Fruit fly (Drosophila melanogaster): ENCODE measurements around the gene CG42354.

Gene CG42354

dm6 chrX:16104738-16105426, at the start of gene CG42354, which contains the start of gene CG42353 (continued):
- peak; percentile 20 to 69 for TF ChIP-seq crp (GFP tag; optimal IDR thresholded peaks at IDR 0.05)
- peak; percentile 54 to 77 for TF ChIP-seq Pdp1 (GFP tag; optimal IDR thresholded peaks at IDR 0.05)
- peak; percentile 93 for TF ChIP-seq sob (GFP tag; IDR thresholded peaks at IDR 0.05)
- TF ChIP-seq Rx (GFP tag; IDR thresholded peaks at IDR 0.05) = peak; percentile 88
- TF ChIP-seq vnd (GFP tag; IDR thresholded peaks at IDR 0.05; ENCODE audit: partially characterized antibody) = 0 out of 3 replicates have a peak, but pooled peaks have one; percentile 42
- peak; percentile 86 for TF ChIP-seq Nf-YB (GFP tag; optimal IDR thresholded peaks at IDR 0.05)
- peak; percentile 90 for TF ChIP-seq Oaz (GFP tag; IDR thresholded peaks at IDR 0.05)
- TF ChIP-seq pita (GFP tag; optimal IDR thresholded peaks at IDR 0.05) = no peak
- TF ChIP-seq Hmx (GFP tag; optimal IDR thresholded peaks at IDR 0.05) = peak; percentile 65
- TF ChIP-seq CG17912 (GFP tag; optimal IDR thresholded peaks at IDR 0.05) = peak; percentile 81
- TF ChIP-seq CG11085 (GFP tag; IDR thresholded peaks at IDR 0.05) = peak; percentile 90
- peak; percentile 97 for TF ChIP-seq CG10147 (GFP tag; optimal IDR thresholded peaks at IDR 0.05)
- peak; percentile 88 for TF ChIP-seq CG11247 (GFP tag; IDR thresholded peaks at IDR 0.05)
- TF ChIP-seq CG34422 (GFP tag; IDR thresholded peaks at IDR 0.05) = peak; percentile 96
- peak; percentile 86 for TF ChIP-seq CG1792 (GFP tag; optimal IDR thresholded peaks at IDR 0.05)
- peak; percentile 93 for TF ChIP-seq CG4328 (GFP tag; optimal IDR thresholded peaks at IDR 0.05)
- peak; percentile 51 for TF ChIP-seq Side (GFP tag; optimal IDR thresholded peaks at IDR 0.05)
- TF ChIP-seq tll (GFP tag; optimal IDR thresholded peaks at IDR 0.05) = peak in 1 of 2 experiments; percentile 68
- TF ChIP-seq slou (GFP tag; optimal IDR thresholded peaks at IDR 0.05) = peak; percentile 90
- peak; percentile 79 for TF ChIP-seq GATAe (GFP tag; conservative IDR thresholded peaks at IDR 0.05)
- peak; percentile 94 for TF ChIP-seq CG10654 (GFP tag; optimal IDR thresholded peaks at IDR 0.05)
- TF ChIP-seq seq (GFP tag; IDR thresholded peaks at IDR 0.05) = peak; percentile 94
- peak; percentile 92 for TF ChIP-seq CG31224 (GFP tag; IDR thresholded peaks at IDR 0.05)
- TF ChIP-seq Eip74EF (GFP tag; optimal IDR thresholded peaks at IDR 0.05) = peak in 1 of 2 experiments; percentile 96
- TF ChIP-seq cad (GFP tag; optimal IDR thresholded peaks at IDR 0.05) = no peak
- TF ChIP-seq dm (GFP tag; optimal IDR thresholded peaks at IDR 0.05) = peak; percentile 88
- peak; percentile 94 to 96 for TF ChIP-seq Hr51 (GFP tag; optimal IDR thresholded peaks at IDR 0.05)
- no peak for TF ChIP-seq knrl (GFP tag; IDR thresholded peaks at IDR 0.05; ENCODE audit: partially characterized antibody)
- TF ChIP-seq phol (tag; optimal IDR thresholded peaks at IDR 0.05) = peak; percentile 98
- peak; percentile 93 for TF ChIP-seq slbo (GFP tag; IDR thresholded peaks at IDR 0.05)
- peak; percentile 83 for TF ChIP-seq ab (GFP tag; optimal IDR thresholded peaks at IDR 0.05)
- TF ChIP-seq CG42726 (GFP tag; IDR thresholded peaks at IDR 0.05; ENCODE audit: partially characterized antibody) = peak; percentile 29; the same call in 1 of the 2 replicates
- TF ChIP-seq CHES-1-like (GFP tag; optimal IDR thresholded peaks at IDR 0.05) = peak; percentile 87
- TF ChIP-seq CG9932 (GFP tag; IDR thresholded peaks at IDR 0.05) = peak; percentile 92
- TF ChIP-seq Dref (GFP tag; IDR thresholded peaks at IDR 0.05) = 0 out of 2 replicates have a peak, but pooled peaks have one; percentile 25
- peak; percentile 78 for TF ChIP-seq cg (GFP tag; optimal IDR thresholded peaks at IDR 0.05)
- peak; percentile 97 for TF ChIP-seq lab (GFP tag; optimal IDR thresholded peaks at IDR 0.05)
- TF ChIP-seq Aef1 (GFP tag; IDR thresholded peaks at IDR 0.05) = peak; percentile 94
- peak; percentile 71 for TF ChIP-seq CG10565 (GFP tag; optimal IDR thresholded peaks at IDR 0.05)
- TF ChIP-seq CG8924 (tag; optimal IDR thresholded peaks at IDR 0.05) = peak; percentile 97
- peak; percentile 97 for TF ChIP-seq Hmr (GFP tag; optimal IDR thresholded peaks at IDR 0.05)
- TF ChIP-seq CG13894 (tag; optimal IDR thresholded peaks at IDR 0.05) = peak; percentile 94
- TF ChIP-seq CG9797 (GFP tag; optimal IDR thresholded peaks at IDR 0.05) = peak; percentile 43
- TF ChIP-seq onecut (GFP tag; IDR thresholded peaks at IDR 0.05) = peak; percentile 84
- peak; percentile 97 for TF ChIP-seq CG1602 (GFP tag; optimal IDR thresholded peaks at IDR 0.05)
- peak; percentile 16 for TF ChIP-seq HLHmδ (GFP tag; optimal IDR thresholded peaks at IDR 0.05)
- peak; percentile 85 for TF ChIP-seq CG14050 (GFP tag; IDR thresholded peaks at IDR 0.05)
- TF ChIP-seq nau (GFP tag; optimal IDR thresholded peaks at IDR 0.05) = peak; percentile 89
